Worm (Caenorhabditis elegans): ENCODE measurements around the gene sir-2.2.

sir-2.2 gene

DNA sequence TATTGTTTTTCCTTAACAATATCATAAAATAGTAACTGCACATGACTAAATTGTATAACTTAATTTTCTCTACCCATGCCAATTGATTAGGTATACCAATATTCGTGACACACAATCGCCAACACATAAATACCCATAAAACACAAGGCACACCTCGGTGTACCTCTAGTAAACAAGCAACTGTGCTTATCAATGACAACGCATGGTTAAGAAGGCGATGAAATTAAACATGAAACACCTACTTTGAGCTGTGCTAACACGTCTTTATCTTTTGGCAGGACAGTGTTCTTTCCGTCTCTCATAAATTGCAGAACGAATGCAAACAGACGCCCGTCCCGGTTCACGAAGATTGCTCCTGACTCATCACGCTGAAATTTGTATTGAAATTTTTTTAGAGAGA is 17.1 kb upstream of the sir-2.2 start (continued):
- TF ChIP-seq dmd-6 (GFP tag; IDR thresholded peaks at IDR 0.05) (peak; percentile 93), spr-1 (tag; optimal IDR thresholded peaks at IDR 0.05) (no peak), F26F4.8 (GFP tag; conservative IDR thresholded peaks at IDR 0.05) (no peak), ceh-32 (tag; optimal IDR thresholded peaks at IDR 0.05; ENCODE audit: poor library complexity) (no peak), pqm-1 (tag; optimal IDR thresholded peaks at IDR 0.05) (peak; percentile 92), Y5F2A.4 (GFP tag; optimal IDR thresholded peaks at IDR 0.05) (no peak), daf-19 (GFP tag; conservative IDR thresholded peaks at IDR 0.05) (no peak), ceh-20 (GFP tag; IDR thresholded peaks at IDR 0.05) (no peak), nhr-28 (tag; optimal IDR thresholded peaks at IDR 0.05) (peak; percentile 94), zip-11 (GFP tag; IDR thresholded peaks at IDR 0.05) (no peak), tra-1 (GFP tag; IDR thresholded peaks at IDR 0.05) (peak; percentile 72; the same call in 1 of the 2 replicates), nhr-102 (tag; optimal IDR thresholded peaks at IDR 0.05) (peak; percentile 74), hlh-30 (tag; optimal IDR thresholded peaks at IDR 0.05; ENCODE audit: insufficient read depth) (peak; percentile 68), lim-7 (GFP tag; IDR thresholded peaks at IDR 0.05) (no peak), zag-1 (tag; optimal IDR thresholded peaks at IDR 0.05) (no peak), dmd-8 (GFP tag; IDR thresholded peaks at IDR 0.05) (no peak), nhr-48 (tag; optimal IDR thresholded peaks at IDR 0.05) (peak; percentile 51), nhr-77 (tag; optimal IDR thresholded peaks at IDR 0.05) (peak; percentile 70), fkh-10 (GFP tag; optimal IDR thresholded peaks at IDR 0.05) (no peak), zfp-2 (tag; optimal IDR thresholded peaks at IDR 0.05) (no peak), ZK337.2 (GFP tag; IDR thresholded peaks at IDR 0.05) (no peak), zfp-3 (GFP tag; conservative IDR thresholded peaks at IDR 0.05) (no peak), Y105C5A.15 (GFP tag; IDR thresholded peaks at IDR 0.05) (no peak), egl-43 (GFP tag; IDR thresholded peaks at IDR 0.05) (no peak), ctbp-1 (GFP tag; IDR thresholded peaks at IDR 0.05) (no peak), vab-7 (GFP tag; IDR thresholded peaks at IDR 0.05) (no peak), hlh-11 (tag; optimal IDR thresholded peaks at IDR 0.05) (peak; percentile 91), madf-9 (GFP tag; conservative IDR thresholded peaks at IDR 0.05) (no peak), D1046.2 (GFP tag; IDR thresholded peaks at IDR 0.05) (no peak), nhr-237 (tag; optimal IDR thresholded peaks at IDR 0.05) (no peak), dve-1 (tag; optimal IDR thresholded peaks at IDR 0.05; ENCODE audit: insufficient read depth) (peak; percentile 96), fos-1 (tag; optimal IDR thresholded peaks at IDR 0.05) (no peak), mdl-1 (tag; optimal IDR thresholded peaks at IDR 0.05) (peak in 1 of 2 experiments; percentile 62), daf-8 (GFP tag; IDR thresholded peaks at IDR 0.05) (no peak), mes-2 (tag; optimal IDR thresholded peaks at IDR 0.05; ENCODE audit: poor library complexity, severe bottlenecking) (peak; percentile 27), aha-1 (tag) (no peak), nhr-25 (tag; optimal IDR thresholded peaks at IDR 0.05; ENCODE audit: borderline replicate concordance, insufficient read depth) (no peak), attf-4 (tag; optimal IDR thresholded peaks at IDR 0.05) (no peak), php-3 (GFP tag; IDR thresholded peaks at IDR 0.05) (peak; percentile 93), dmd-9 (GFP tag; IDR thresholded peaks at IDR 0.05) (no peak), lin-38 (GFP tag; IDR thresholded peaks at IDR 0.05) (no peak)

DNA sequence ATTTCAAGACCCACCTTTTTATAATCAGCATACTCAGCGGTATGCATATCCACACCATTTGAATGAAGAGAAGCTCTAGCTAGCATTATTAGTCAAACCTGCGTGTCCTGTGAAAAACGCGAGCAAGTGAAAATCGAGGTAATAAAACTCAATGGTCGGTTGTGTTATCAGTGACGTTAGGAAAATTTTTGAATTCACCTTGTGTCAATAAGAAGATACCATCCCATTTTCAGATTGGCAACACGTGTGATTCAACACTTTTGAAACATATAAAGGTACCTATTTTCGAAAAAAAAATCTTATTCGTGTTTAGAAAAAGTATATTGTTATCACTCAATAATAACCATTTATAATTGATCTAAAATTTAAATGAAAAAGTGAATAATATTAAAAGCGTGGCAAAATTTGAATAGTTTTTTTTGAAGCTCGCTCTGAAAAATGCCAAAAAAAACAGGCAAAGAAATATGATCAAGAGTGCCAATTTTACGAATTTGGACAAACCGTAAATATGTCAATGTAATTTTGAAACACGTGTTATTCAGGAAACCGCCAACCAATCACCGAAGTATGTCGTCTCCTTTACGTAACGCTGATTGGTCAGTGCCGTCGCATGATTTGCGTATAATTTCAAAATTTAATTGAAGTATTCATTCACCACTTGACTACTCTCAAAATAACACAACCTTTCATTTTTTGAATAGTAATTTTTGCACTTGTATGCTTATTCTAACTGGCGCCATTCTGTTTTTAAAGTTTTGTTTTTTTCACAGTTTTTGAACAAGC is 16.0 kb upstream of the sir-2.2 start, which contains the start of gene F46G10.1:
Gene F46G10.1 (minus strand): TSS at position 115 of the 783 bp plus-strand sequence.
- TF ChIP-seq lin-29 (GFP tag; IDR thresholded peaks at IDR 0.05): no peak
- no peak for TF ChIP-seq lin-39 (tag; optimal IDR thresholded peaks at IDR 0.05)
- TF ChIP-seq aha-1 (tag): peak; percentile 28
- peak; percentile 73 for TF ChIP-seq pqm-1 (tag; optimal IDR thresholded peaks at IDR 0.05)
- no peak for TF ChIP-seq Y75B8A.6 (GFP tag; IDR thresholded peaks at IDR 0.05)
- TF ChIP-seq hlh-30 (tag; optimal IDR thresholded peaks at IDR 0.05; ENCODE audit: insufficient read depth): peak; percentile 21
- no peak for TF ChIP-seq jun-1 (tag; optimal IDR thresholded peaks at IDR 0.05)
- TF ChIP-seq lin-1 (GFP tag; IDR thresholded peaks at IDR 0.05): no peak
- TF ChIP-seq nhr-10 (tag; optimal IDR thresholded peaks at IDR 0.05): no peak
- TF ChIP-seq ztf-7 (tag; optimal IDR thresholded peaks at IDR 0.05): peak; percentile 26
- peak; percentile 39 for TF ChIP-seq nhr-77 (tag; optimal IDR thresholded peaks at IDR 0.05)
- no peak for TF ChIP-seq madf-9 (GFP tag; conservative IDR thresholded peaks at IDR 0.05)
- peak in 1 of 2 experiments; percentile 13 for TF ChIP-seq mdl-1 (tag; optimal IDR thresholded peaks at IDR 0.05)
- TF ChIP-seq unc-62 (GFP tag; optimal IDR thresholded peaks at IDR 0.05 in 1 of 2): peak in 1 of 2 experiments; percentile 1
- no peak for TF ChIP-seq unc-62 (tag; optimal IDR thresholded peaks at IDR 0.05)
- TF ChIP-seq lir-3 (tag; optimal IDR thresholded peaks at IDR 0.05): no peak
- no peak for TF ChIP-seq lim-7 (GFP tag; IDR thresholded peaks at IDR 0.05)
